Fruit fly (Drosophila melanogaster) whole organism, embryonic: ENCODE results near the gene Targ2.

ENCODE experiments used
- ATbp ChIP-seq: fragments of 200-800 bp; sonication (Bioruptor generic); optimal IDR thresholded peaks from 2 replicates; lab custom pipeline; 2017; ENCODE audit warnings: missing biosample characterization, mild to moderate bottlenecking, missing genetic modification characterization, missing genetic modification reagents
- Bdp1 ChIP-seq: fragments of 200-800 bp; sonication (Bioruptor generic); optimal IDR thresholded peaks from 3 replicates; lab custom pipeline; 2016; ENCODE audit warnings: missing biosample characterization, missing genetic modification characterization
- Blimp-1 ChIP-seq: fragments of 200-800 bp; sonication (Bioruptor generic); optimal IDR thresholded peaks from 3 replicates; lab custom pipeline; 2018; ENCODE audit warnings: missing biosample characterization, missing genetic modification characterization, mild to moderate bottlenecking, moderate library complexity, missing genetic modification reagents
- CG11695 ChIP-seq: fragments of 200-800 bp; sonication (Bioruptor generic); IDR thresholded peaks from 3 replicates; pipeline ENCODE4 v1.3.6; 2022; ENCODE audit warnings: missing biosample characterization, missing genetic modification characterization
- CG13775 ChIP-seq: fragments of 200-800 bp; sonication (Bioruptor generic); optimal IDR thresholded peaks from 3 replicates; lab custom pipeline; 2017; ENCODE audit warnings: missing biosample characterization, mild to moderate bottlenecking, missing genetic modification characterization
- CG14014 ChIP-seq: fragments of 200-800 bp; sonication (Bioruptor generic); IDR thresholded peaks from 2 replicates; pipeline ENCODE4 v1.3.6; 2022; ENCODE audit warnings: missing biosample characterization, missing genetic modification characterization
- CG15269 ChIP-seq: fragments of 200-800 bp; sonication (Bioruptor generic); optimal IDR thresholded peaks from 2 replicates; lab custom pipeline; 2018; ENCODE audit warnings: missing biosample characterization, mild to moderate bottlenecking, missing genetic modification characterization, moderate library complexity
- CG1602 ChIP-seq: fragments of 200-800 bp; sonication (Bioruptor generic); optimal IDR thresholded peaks from 3 replicates; lab custom pipeline; 2016; ENCODE audit warnings: missing biosample characterization, missing genetic modification characterization
- CG18262 ChIP-seq: fragments of 200-800 bp; optimal IDR thresholded peaks from 3 replicates; lab custom pipeline; 2019; ENCODE audit warnings: missing biosample characterization, mild to moderate bottlenecking, missing genetic modification characterization, moderate library complexity
- CG1832 ChIP-seq: fragments of 200-800 bp; sonication (Bioruptor generic); optimal IDR thresholded peaks from 2 replicates; lab custom pipeline; 2017; ENCODE audit warnings: missing biosample characterization, mild to moderate bottlenecking, missing genetic modification characterization, inconsistent platforms
- CG31388 ChIP-seq: fragments of 200-800 bp; sonication (Bioruptor generic); optimal IDR thresholded peaks from 2 replicates; lab custom pipeline; 2016; ENCODE audit warnings: missing biosample characterization, missing genetic modification characterization
- CG3163 ChIP-seq: fragments of 200-800 bp; sonication (Bioruptor generic); optimal IDR thresholded peaks from 3 replicates; lab custom pipeline; 2016; ENCODE audit warnings: missing biosample characterization, missing genetic modification characterization
- CG4617 ChIP-seq: fragments of 200-800 bp; sonication (Bioruptor generic); optimal IDR thresholded peaks from 3 replicates; lab custom pipeline; 2016; ENCODE audit warnings: missing biosample characterization, missing genetic modification characterization, borderline replicate concordance
- CG6765 ChIP-seq: fragments of 200-800 bp; sonication (Bioruptor generic); optimal IDR thresholded peaks from 3 replicates; lab custom pipeline; 2017; ENCODE audit warnings: missing biosample characterization, mild to moderate bottlenecking, missing genetic modification characterization
- CG7556 ChIP-seq: fragments of 200-800 bp; sonication (Bioruptor generic); optimal IDR thresholded peaks from 2 replicates; lab custom pipeline; 2017; ENCODE audit warnings: missing biosample characterization, mild to moderate bottlenecking, missing genetic modification characterization
- CG7839 ChIP-seq: fragments of 200-800 bp; sonication (Bioruptor generic); optimal IDR thresholded peaks from 3 replicates; lab custom pipeline; 2018; ENCODE audit warnings: missing biosample characterization, mild to moderate bottlenecking, missing genetic modification characterization, moderate library complexity
- CG8765 ChIP-seq: fragments of 200-800 bp; sonication (Bioruptor generic); IDR thresholded peaks from 2 replicates; pipeline ENCODE4 v1.3.6; 2022; ENCODE audit warnings: missing biosample characterization, missing genetic modification characterization
- CHES-1-like ChIP-seq: fragments of 200-800 bp; sonication (Bioruptor generic); optimal IDR thresholded peaks from 2 replicates; lab custom pipeline; 2016; ENCODE audit warnings: missing biosample characterization, missing genetic modification characterization
- Dll ChIP-seq: fragments of 200-800 bp; sonication (Bioruptor generic); IDR thresholded peaks from 4 replicates; pipeline ENCODE4 v1.3.6; 2022; ENCODE audit warnings: missing biosample characterization, missing genetic modification characterization; ENCODE audit not compliant: partially characterized antibody
- Eip74EF ChIP-seq, 2 experiments: fragments of 200-800 bp in 1 of 2; fragments of >200 bp in 1 of 2; sonication (Bioruptor generic) in 1 of 2; optimal IDR thresholded peaks; 2 replicates each; lab custom pipeline; 2017 to 2019; ENCODE audit warnings: missing biosample characterization in 2 of 2, missing genetic modification characterization in 2 of 2, mild to moderate bottlenecking in 1 of 2, moderate library complexity in 1 of 2
- Neu2 ChIP-seq: fragments of 200-800 bp; sonication (Bioruptor generic); optimal IDR thresholded peaks from 3 replicates; lab custom pipeline; 2016; ENCODE audit warnings: missing biosample characterization, missing genetic modification characterization, borderline replicate concordance
- Opbp ChIP-seq: fragments of 200-800 bp; sonication (Bioruptor generic); IDR thresholded peaks from 3 replicates; pipeline ENCODE4 v1.3.6; 2022; ENCODE audit warnings: missing biosample characterization, missing genetic modification characterization; ENCODE audit not compliant: partially characterized antibody
- PHDP ChIP-seq: fragments of 200-800 bp; sonication (Bioruptor generic); optimal IDR thresholded peaks from 3 replicates; lab custom pipeline; 2018; ENCODE audit warnings: missing biosample characterization, mild to moderate bottlenecking, missing genetic modification characterization, moderate library complexity
- Poxn ChIP-seq: fragments of 200-800 bp; sonication (Bioruptor generic); IDR thresholded peaks from 2 replicates; pipeline ENCODE4 v1.3.6; 2022; ENCODE audit warnings: missing biosample characterization, missing genetic modification characterization
- Usf ChIP-seq: fragments of 200-800 bp; sonication (Bioruptor generic); optimal IDR thresholded peaks from 2 replicates; lab custom pipeline; 2017; ENCODE audit warnings: missing genotype, missing biosample characterization, missing genetic modification characterization
- ara ChIP-seq: fragments of 200-800 bp; sonication (Bioruptor generic); IDR thresholded peaks from 2 replicates; pipeline ENCODE4 v1.3.6; 2022; ENCODE audit warnings: missing biosample characterization, missing genetic modification characterization
- ase ChIP-seq: fragments of 200-800 bp; sonication (Bioruptor generic); IDR thresholded peaks from 3 replicates; pipeline ENCODE4 v1.3.6; 2022; ENCODE audit warnings: missing biosample characterization, missing genetic modification characterization
- caup ChIP-seq: fragments of 200-800 bp; sonication (Bioruptor generic); optimal IDR thresholded peaks from 3 replicates; lab custom pipeline; 2017; ENCODE audit warnings: missing biosample characterization, mild to moderate bottlenecking, missing genetic modification characterization, moderate library complexity; ENCODE audit not compliant: severe bottlenecking
- chinmo ChIP-seq: fragments of 200-800 bp; sonication (Bioruptor generic); IDR thresholded peaks from 4 replicates; pipeline ENCODE4 v1.3.6; 2022; ENCODE audit warnings: missing biosample characterization, missing genetic modification characterization; ENCODE audit not compliant: partially characterized antibody
- cwo ChIP-seq: fragments of 200-800 bp; sonication (Bioruptor generic); optimal IDR thresholded peaks from 3 replicates; lab custom pipeline; 2017; ENCODE audit warnings: missing biosample characterization, missing genetic modification characterization, mild to moderate bottlenecking, moderate library complexity, missing genetic modification reagents
- da ChIP-seq: fragments of 200-800 bp; sonication (Bioruptor generic); optimal IDR thresholded peaks from 2 replicates; lab custom pipeline; 2016; ENCODE audit warnings: missing biosample characterization, missing genetic modification characterization
- dan ChIP-seq: fragments of 200-800 bp; sonication (Bioruptor generic); IDR thresholded peaks from 2 replicates; pipeline ENCODE4 v1.3.6; 2022; ENCODE audit warnings: missing biosample characterization, missing genetic modification characterization
- fd3F ChIP-seq: fragments of 200-800 bp; sonication (Bioruptor generic); optimal IDR thresholded peaks from 2 replicates; lab custom pipeline; 2018; ENCODE audit warnings: missing biosample characterization, mild to moderate bottlenecking, missing genetic modification characterization, moderate library complexity
- fru ChIP-seq: fragments of >200 bp; optimal IDR thresholded peaks from 2 replicates; lab custom pipeline; 2017
- gt ChIP-seq: fragments of 200-800 bp; sonication (Bioruptor generic); IDR thresholded peaks from 2 replicates; pipeline ENCODE4 v1.3.6; 2022; ENCODE audit warnings: missing biosample characterization, missing genetic modification characterization
- jumu ChIP-seq: fragments of 200-800 bp; sonication (Bioruptor generic); optimal IDR thresholded peaks from 3 replicates; lab custom pipeline; 2016; ENCODE audit warnings: missing biosample characterization, missing genetic modification characterization
- kah ChIP-seq: fragments of 200-800 bp; sonication (Bioruptor generic); optimal IDR thresholded peaks from 2 replicates; lab custom pipeline; 2018; ENCODE audit warnings: missing biosample characterization, mild to moderate bottlenecking, missing genetic modification characterization
- mirr ChIP-seq: fragments of 200-800 bp; sonication (Bioruptor generic); optimal IDR thresholded peaks from 3 replicates; lab custom pipeline; 2018; ENCODE audit warnings: missing biosample characterization, mild to moderate bottlenecking, missing genetic modification characterization
- nerfin-2 ChIP-seq: fragments of 200-800 bp; sonication (Bioruptor generic); IDR thresholded peaks from 2 replicates; pipeline ENCODE4 v1.3.6; 2022; ENCODE audit warnings: missing biosample characterization, missing genetic modification characterization; ENCODE audit not compliant: partially characterized antibody
- onecut ChIP-seq: fragments of 200-800 bp; sonication (Bioruptor generic); IDR thresholded peaks from 2 replicates; pipeline ENCODE4 v1.3.6; 2022; ENCODE audit warnings: missing biosample characterization, missing genetic modification characterization
- otp ChIP-seq: fragments of 200-800 bp; sonication (Bioruptor generic); IDR thresholded peaks from 3 replicates; pipeline ENCODE4, ENCODE4 v1.3.6; 2022; ENCODE audit warnings: missing biosample characterization, missing genetic modification characterization
- ranshi ChIP-seq: fragments of 200-800 bp; sonication (Bioruptor generic); IDR thresholded peaks from 2 replicates; pipeline ENCODE4 v1.3.6; 2022; ENCODE audit warnings: missing biosample characterization, missing genetic modification characterization
- seq ChIP-seq: fragments of 200-800 bp; sonication (Bioruptor generic); IDR thresholded peaks from 2 replicates; pipeline ENCODE4 v1.3.6; 2022; ENCODE audit warnings: missing biosample characterization, missing genetic modification characterization
- slp2 ChIP-seq: fragments of 200-800 bp; sonication (Bioruptor generic); optimal IDR thresholded peaks from 2 replicates; lab custom pipeline; 2016; ENCODE audit warnings: missing biosample characterization, missing genetic modification characterization
- tin ChIP-seq: fragments of 200-800 bp; sonication (Bioruptor generic); optimal IDR thresholded peaks from 3 replicates; lab custom pipeline; 2016; ENCODE audit warnings: missing biosample characterization, missing genetic modification characterization
- tio ChIP-seq: fragments of 200-800 bp; sonication (Bioruptor generic); optimal IDR thresholded peaks from 2 replicates; lab custom pipeline; 2017; ENCODE audit warnings: missing biosample characterization, missing genetic modification characterization, inconsistent platforms
- twi ChIP-seq: fragments of 200-800 bp; optimal IDR thresholded peaks from 2 replicates; lab custom pipeline; 2019; ENCODE audit warnings: missing biosample characterization, mild to moderate bottlenecking, missing genetic modification characterization, moderate library complexity
- vnd ChIP-seq: fragments of 200-800 bp; sonication (Bioruptor generic); IDR thresholded peaks from 3 replicates; pipeline ENCODE4 v1.3.6; 2022; ENCODE audit warnings: missing biosample characterization, missing genetic modification characterization; ENCODE audit not compliant: partially characterized antibody
- wdn ChIP-seq: fragments of 200-800 bp; sonication (Bioruptor generic); IDR thresholded peaks from 2 replicates; pipeline ENCODE4 v1.3.6; 2022; ENCODE audit warnings: missing biosample characterization, missing genetic modification characterization
- wek ChIP-seq: fragments of 200-800 bp; sonication (Bioruptor generic); optimal IDR thresholded peaks from 3 replicates; lab custom pipeline; 2018; ENCODE audit warnings: missing biosample characterization, mild to moderate bottlenecking, missing genetic modification characterization, moderate library complexity

The Targ2 gene

DNA sequence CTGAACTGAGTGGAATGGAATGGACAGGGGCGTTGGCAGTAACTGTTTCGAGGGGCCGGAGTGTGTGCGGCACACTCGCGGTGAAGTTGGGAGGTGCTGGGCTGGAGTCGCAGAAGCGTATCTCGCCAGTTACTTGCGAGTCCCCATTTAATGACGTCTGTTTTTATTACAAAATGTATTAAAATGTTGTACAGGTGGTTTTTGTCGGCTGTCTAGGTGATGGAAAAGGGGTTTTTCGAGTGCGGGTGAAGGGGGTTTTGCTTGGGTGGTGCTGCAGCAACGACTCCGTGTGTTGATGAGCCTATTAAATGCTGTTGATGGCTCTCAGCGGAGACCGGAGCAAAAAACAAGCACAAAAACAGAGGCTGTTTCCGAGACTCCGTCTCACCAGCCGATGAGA, 48.3 kb upstream of the Targ2 start (continued):
- TF ChIP-seq tio (GFP tag; lab: Kevin White, UChicago) (no peak), CG15269 (tag; lab: Kevin White, UChicago) (peak; percentile 52), Eip74EF (GFP tag; optimal IDR thresholded peaks at IDR 0.05; lab: Kevin White, UChicago) (no peak), ara (GFP tag; lab: Robert Waterston, UW) (no peak), CG14014 (0 out of 2 replicates have a peak, but pooled peaks have one; percentile 20), CHES-1-like (GFP tag; lab: Kevin White, UChicago) (no peak), CG7839 (tag; lab: Kevin White, UChicago) (no peak), kah (GFP tag; lab: Kevin White, UChicago) (no peak), wdn (GFP tag; lab: Robert Waterston, UW) (no peak), CG18262 (peak; percentile 12), Poxn (GFP tag; lab: Robert Waterston, UW) (no peak), PHDP (tag; lab: Kevin White, UChicago) (no peak), ase (GFP tag; lab: Robert Waterston, UW) (0 out of 3 replicates have a peak, but pooled peaks have one; percentile 19), fru (lab: Kevin White, UChicago) (no peak), cwo (GFP tag; lab: Kevin White, UChicago) (no peak), vnd (GFP tag; lab: Robert Waterston, UW) (no peak), onecut (GFP tag; lab: Robert Waterston, UW) (0 out of 2 replicates have a peak, but pooled peaks have one; percentile 7), twi (tag; lab: Kevin White, UChicago) (no peak), Opbp (GFP tag; lab: Robert Waterston, UW) (no peak), CG31388 (no peak), CG6765 (GFP tag; lab: Kevin White, UChicago) (no peak), gt (GFP tag; lab: Robert Waterston, UW) (no peak), fd3F (GFP tag; lab: Kevin White, UChicago) (no peak), Bdp1 (GFP tag; lab: Kevin White, UChicago) (no peak), da (GFP tag; lab: Kevin White, UChicago) (no peak), caup (no peak), CG11695 (0 out of 3 replicates have a peak, but pooled peaks have one; percentile 45), dan (GFP tag; lab: Robert Waterston, UW) (no peak), CG1602 (no peak), Usf (GFP tag; lab: Kevin White, UChicago) (no peak), CG1832 (no peak), CG7556 (GFP tag; lab: Kevin White, UChicago) (no peak), slp2 (no peak), wek (GFP tag; lab: Kevin White, UChicago) (no peak), jumu (peak; percentile 40), ATbp (no peak), tin (peak; percentile 31), ranshi (GFP tag; lab: Robert Waterston, UW) (0 out of 2 replicates have a peak, but pooled peaks have one; percentile 21), seq (GFP tag; lab: Robert Waterston, UW) (peak; percentile 38; the same call in 1 of the 2 replicates), Blimp-1 (GFP tag; lab: Kevin White, UChicago) (peak; percentile 24), mirr (GFP tag; lab: Kevin White, UChicago) (no peak), chinmo (GFP tag; lab: Robert Waterston, UW) (0 out of 4 replicates have a peak, but pooled peaks have one; percentile 60), Dll (0 out of 4 replicates have a peak, but pooled peaks have one; percentile 12), CG3163 (no peak), otp (no peak), CG8765 (GFP tag; lab: Robert Waterston, UW) (no peak), Neu2 (GFP tag; lab: Kevin White, UChicago) (no peak), CG13775 (GFP tag; lab: Kevin White, UChicago) (no peak), CG4617 (no peak), nerfin-2 (GFP tag; lab: Robert Waterston, UW) (no peak)
